Fruit fly (Drosophila melanogaster) whole organism, prepupa: Measurements from ENCODE around the gene CG34125.
A peak's percentile ranks its signal among the peaks of the same experiment; 100 is the strongest.

ENCODE experiments used
- Blimp-1 ChIP-seq: fragments of 200-800 bp; sonication (Bioruptor generic); optimal IDR thresholded peaks from 3 replicates; lab custom pipeline; 2017; ENCODE audit warnings: missing biosample characterization, missing genetic modification characterization, mild to moderate bottlenecking, moderate library complexity, missing genetic modification reagents
- CG10631 ChIP-seq: fragments of 200-800 bp; sonication (Bioruptor generic); optimal IDR thresholded peaks from 2 replicates; lab custom pipeline; 2016; ENCODE audit warnings: missing biosample characterization, missing genetic modification characterization
- CG8632 ChIP-seq: fragments of 200-800 bp; sonication (Bioruptor generic); optimal IDR thresholded peaks from 3 replicates; lab custom pipeline; 2016; ENCODE audit warnings: missing biosample characterization, missing genetic modification characterization
- Eip78C ChIP-seq: fragments of 200-800 bp; sonication (Bioruptor generic); peaks from one replicate; lab custom pipeline; 2016; ENCODE audit warnings: missing biosample characterization, missing genetic modification characterization
- Eip93F ChIP-seq: fragments of 200-800 bp; sonication (Bioruptor generic); optimal IDR thresholded peaks from 2 replicates; lab custom pipeline; 2016; ENCODE audit warnings: missing biosample characterization, mild to moderate bottlenecking, missing genetic modification characterization
- acj6 ChIP-seq: fragments of 200-800 bp; sonication (Bioruptor generic); optimal IDR thresholded peaks from 3 replicates; lab custom pipeline; 2016; ENCODE audit warnings: missing biosample characterization, missing genetic modification characterization
- fkh ChIP-seq: fragments of 200-800 bp; sonication (Bioruptor generic); optimal IDR thresholded peaks from 3 replicates; lab custom pipeline; 2017; ENCODE audit warnings: missing biosample characterization, mild to moderate bottlenecking, missing genetic modification characterization, moderate library complexity

- TF ChIP-seq Blimp-1 (GFP tag; lab: Kevin White, UChicago) (no peak), CG8632 (GFP tag; lab: Kevin White, UChicago) (no peak), acj6 (GFP tag; lab: Kevin White, UChicago) (peak; percentile 29), CG10631 (GFP tag; lab: Kevin White, UChicago) (peak; percentile 15), Eip93F (GFP tag; lab: Kevin White, UChicago) (no peak), Eip78C (GFP tag; lab: Kevin White, UChicago) (peak; percentile 76), fkh (GFP tag; lab: Kevin White, UChicago) (no peak)
Observed at dm6 chr2L:5002711-5003402, 37.4 kb downstream of the CG34125 start.
